Fruit fly (Drosophila melanogaster) whole organism, embryonic: ENCODE measurements around the gene CG17944.

ENCODE experiments used
- Bgb ChIP-seq: fragments of 200-800 bp; sonication (Bioruptor generic); IDR thresholded peaks from 2 replicates; pipeline ENCODE4 v1.3.6; 2022; ENCODE audit warnings: missing biosample characterization, missing genetic modification characterization; ENCODE audit not compliant: partially characterized antibody
- Blimp-1 ChIP-seq: fragments of 200-800 bp; sonication (Bioruptor generic); optimal IDR thresholded peaks from 3 replicates; lab custom pipeline; 2018; ENCODE audit warnings: missing biosample characterization, missing genetic modification characterization, mild to moderate bottlenecking, moderate library complexity, missing genetic modification reagents
- CG10209 ChIP-seq: fragments of 200-800 bp; sonication (Bioruptor generic); optimal IDR thresholded peaks from 3 replicates; lab custom pipeline; 2017; ENCODE audit warnings: missing biosample characterization, mild to moderate bottlenecking, missing genetic modification characterization, missing genetic modification reagents
- CG10267 ChIP-seq: fragments of 200-800 bp; sonication (Bioruptor generic); optimal IDR thresholded peaks from 2 replicates; lab custom pipeline; 2018; ENCODE audit warnings: missing biosample characterization, mild to moderate bottlenecking, missing genetic modification characterization, moderate library complexity
- CG12299 ChIP-seq: fragments of 200-800 bp; sonication (Bioruptor generic); optimal IDR thresholded peaks from 2 replicates; lab custom pipeline; 2018; ENCODE audit warnings: missing biosample characterization, mild to moderate bottlenecking, missing genetic modification characterization
- CG13424 ChIP-seq: fragments of 200-800 bp; sonication (Bioruptor generic); optimal IDR thresholded peaks from 2 replicates; lab custom pipeline; 2019; ENCODE audit warnings: missing biosample characterization, mild to moderate bottlenecking, missing genetic modification characterization, moderate library complexity
- CG14014 ChIP-seq: fragments of 200-800 bp; sonication (Bioruptor generic); IDR thresholded peaks from 2 replicates; pipeline ENCODE4 v1.3.6; 2022; ENCODE audit warnings: missing biosample characterization, missing genetic modification characterization
- CG14710 ChIP-seq: fragments of 200-800 bp; sonication (Bioruptor generic); optimal IDR thresholded peaks from 3 replicates; lab custom pipeline; 2019; ENCODE audit warnings: missing biosample characterization, mild to moderate bottlenecking, missing genetic modification characterization, moderate library complexity
- CG15073 ChIP-seq: fragments of 200-800 bp; sonication (Bioruptor generic); optimal IDR thresholded peaks from 2 replicates; lab custom pipeline; 2016; ENCODE audit warnings: missing biosample characterization, missing genetic modification characterization
- CG15514 ChIP-seq: fragments of 200-800 bp; sonication (Bioruptor generic); optimal IDR thresholded peaks from 3 replicates; lab custom pipeline; 2017; ENCODE audit warnings: missing biosample characterization, missing genetic modification characterization, mild to moderate bottlenecking, moderate library complexity, missing genetic modification reagents
- CG17568 ChIP-seq: fragments of 200-800 bp; sonication (Bioruptor generic); optimal IDR thresholded peaks from 2 replicates; lab custom pipeline; 2018; ENCODE audit warnings: missing biosample characterization, mild to moderate bottlenecking, missing genetic modification characterization, moderate library complexity
- CG18599 ChIP-seq: fragments of 200-800 bp; sonication (Bioruptor generic); optimal IDR thresholded peaks from 3 replicates; lab custom pipeline; 2017; ENCODE audit warnings: missing biosample characterization, missing genetic modification characterization, mild to moderate bottlenecking, moderate library complexity, missing genetic modification reagents
- CG2875 ChIP-seq: fragments of 200-800 bp; sonication (Bioruptor generic); optimal IDR thresholded peaks from 2 replicates; lab custom pipeline; 2017; ENCODE audit warnings: missing biosample characterization, mild to moderate bottlenecking, missing genetic modification characterization, missing genetic modification reagents
- CG31441 ChIP-seq: fragments of 200-800 bp; sonication (Bioruptor generic); IDR thresholded peaks from 2 replicates; pipeline ENCODE4 v1.3.6; 2022; ENCODE audit warnings: missing biosample characterization, missing genetic modification characterization
- CG3838 ChIP-seq: fragments of 200-800 bp; sonication (Bioruptor generic); optimal IDR thresholded peaks from 3 replicates; lab custom pipeline; 2016; ENCODE audit warnings: missing biosample characterization, missing genetic modification characterization
- CG6254 ChIP-seq: fragments of 200-800 bp; sonication (Bioruptor generic); optimal IDR thresholded peaks from 3 replicates; lab custom pipeline; 2017; ENCODE audit warnings: mild to moderate bottlenecking, missing biosample characterization, missing genetic modification reagents, missing genetic modification characterization
- CG7556 ChIP-seq: fragments of 200-800 bp; sonication (Bioruptor generic); optimal IDR thresholded peaks from 2 replicates; lab custom pipeline; 2017; ENCODE audit warnings: missing biosample characterization, mild to moderate bottlenecking, missing genetic modification characterization
- CG8290 ChIP-seq, 3 experiments: fragments of 200-800 bp; sonication (Bioruptor generic); optimal IDR thresholded peaks; 2 replicates each; lab custom pipeline; 2016 to 2019; ENCODE audit warnings: missing biosample characterization in 3 of 3, missing genetic modification characterization in 3 of 3, mild to moderate bottlenecking in 2 of 3, moderate library complexity in 1 of 3
- D ChIP-seq, 2 experiments: fragments of 200-800 bp in 1 of 2; fragments of >200 bp in 1 of 2; sonication (Bioruptor generic) in 1 of 2; optimal IDR thresholded peaks; 2 replicates in 1 of 2; 3 replicates in 1 of 2; lab custom pipeline; 2017; ENCODE audit warnings: mild to moderate bottlenecking in 1 of 2, missing biosample characterization in 1 of 2, missing genetic modification characterization in 1 of 2, missing genetic modification reagents in 1 of 2
- Dfd ChIP-seq, 2 experiments: fragments of >200 bp; optimal IDR thresholded peaks; 2 replicates each; lab custom pipeline; 2017; ENCODE audit warnings: missing biosample characterization in 2 of 2, missing genetic modification characterization in 2 of 2
- E2f1 ChIP-seq: fragments of 200-800 bp; sonication (Bioruptor generic); IDR thresholded peaks from 2 replicates; pipeline ENCODE4 v1.3.6; 2022; ENCODE audit warnings: missing biosample characterization, missing genetic modification characterization
- Gug ChIP-seq: fragments of 200-800 bp; sonication (Bioruptor generic); IDR thresholded peaks from 4 replicates; pipeline ENCODE4 v1.3.6; 2022; ENCODE audit warnings: missing biosample characterization, missing genetic modification characterization
- HLH4C ChIP-seq: fragments of 200-800 bp; sonication (Bioruptor generic); IDR thresholded peaks from 3 replicates; pipeline ENCODE4 v1.3.6; 2022; ENCODE audit warnings: missing biosample characterization, missing genetic modification characterization; ENCODE audit not compliant: partially characterized antibody
- HLHmδ ChIP-seq: fragments of 200-800 bp; sonication (Bioruptor generic); optimal IDR thresholded peaks from 2 replicates; lab custom pipeline; 2018; ENCODE audit warnings: missing biosample characterization, mild to moderate bottlenecking, missing genetic modification characterization, moderate library complexity
- MTF-1 ChIP-seq: fragments of 200-800 bp; sonication (Bioruptor generic); optimal IDR thresholded peaks from 2 replicates; lab custom pipeline; 2018; ENCODE audit warnings: missing biosample characterization, mild to moderate bottlenecking, missing genetic modification characterization, borderline replicate concordance
- Max ChIP-seq: fragments of 200-800 bp; sonication (Bioruptor generic); optimal IDR thresholded peaks from 2 replicates; lab custom pipeline; 2016; ENCODE audit warnings: missing biosample characterization, mild to moderate bottlenecking, missing genetic modification characterization
- NC2α ChIP-seq: fragments of 200-800 bp; sonication (Bioruptor generic); optimal IDR thresholded peaks from 2 replicates; lab custom pipeline; 2016; ENCODE audit warnings: missing biosample characterization, missing genetic modification characterization
- NfI ChIP-seq: fragments of 200-800 bp; sonication (Bioruptor generic); optimal IDR thresholded peaks from 3 replicates; lab custom pipeline; 2018; ENCODE audit warnings: missing biosample characterization, mild to moderate bottlenecking, missing genetic modification characterization, moderate library complexity
- Optix ChIP-seq: fragments of 200-800 bp; sonication (Bioruptor generic); IDR thresholded peaks from 3 replicates; pipeline ENCODE4 v1.3.6; 2022; ENCODE audit warnings: missing biosample characterization, missing genetic modification characterization
- PHDP ChIP-seq: fragments of 200-800 bp; sonication (Bioruptor generic); optimal IDR thresholded peaks from 3 replicates; lab custom pipeline; 2018; ENCODE audit warnings: missing biosample characterization, mild to moderate bottlenecking, missing genetic modification characterization, moderate library complexity
- Pdp1 ChIP-seq, 2 experiments: fragments of 200-800 bp; sonication (Bioruptor generic); optimal IDR thresholded peaks; 3 replicates each; lab custom pipeline; 2016; ENCODE audit warnings: missing biosample characterization in 2 of 2, missing genetic modification characterization in 2 of 2, mild to moderate bottlenecking in 1 of 2, moderate library complexity in 1 of 2
- Sox102F ChIP-seq: fragments of 200-800 bp; sonication (Bioruptor generic); optimal IDR thresholded peaks from 2 replicates; lab custom pipeline; 2018; ENCODE audit warnings: missing biosample characterization, mild to moderate bottlenecking, missing genetic modification characterization, moderate library complexity
- Spps ChIP-seq: fragments of 200-800 bp; sonication (Bioruptor generic); optimal IDR thresholded peaks from 2 replicates; lab custom pipeline; 2018; ENCODE audit warnings: missing biosample characterization, mild to moderate bottlenecking, missing genetic modification characterization
- Usf ChIP-seq: fragments of 200-800 bp; sonication (Bioruptor generic); optimal IDR thresholded peaks from 2 replicates; lab custom pipeline; 2017; ENCODE audit warnings: missing genotype, missing biosample characterization, missing genetic modification characterization
- amos ChIP-seq: fragments of 200-800 bp; sonication (Bioruptor generic); IDR thresholded peaks from 2 replicates; pipeline ENCODE4 v1.3.6; 2022; ENCODE audit warnings: missing biosample characterization, missing genetic modification characterization; ENCODE audit not compliant: partially characterized antibody
- bbx ChIP-seq: fragments of 200-800 bp; sonication (Bioruptor generic); IDR thresholded peaks from 2 replicates; pipeline ENCODE4 v1.3.6; 2022; ENCODE audit warnings: missing biosample characterization, missing genetic modification characterization; ENCODE audit not compliant: partially characterized antibody
- chm ChIP-seq: fragments of 200-800 bp; sonication (Bioruptor generic); IDR thresholded peaks from 2 replicates; pipeline ENCODE4 v1.3.6; 2022; ENCODE audit warnings: missing biosample characterization, missing genetic modification characterization
- ci ChIP-seq: fragments of 200-800 bp; sonication (Bioruptor generic); IDR thresholded peaks from 3 replicates; pipeline ENCODE4 v1.3.6; 2022; ENCODE audit warnings: missing biosample characterization, missing genetic modification characterization
- dysf ChIP-seq: fragments of 200-800 bp; sonication (Bioruptor generic); IDR thresholded peaks from 3 replicates; pipeline ENCODE4 v1.3.6; 2022; ENCODE audit warnings: missing biosample characterization, missing genetic modification characterization
- fd96Cb ChIP-seq: fragments of 200-800 bp; sonication (Bioruptor generic); optimal IDR thresholded peaks from 2 replicates; lab custom pipeline; 2018; ENCODE audit warnings: missing biosample characterization, mild to moderate bottlenecking, missing genetic modification characterization, moderate library complexity
- fu2 ChIP-seq: fragments of 200-800 bp; sonication (Bioruptor generic); optimal IDR thresholded peaks from 2 replicates; lab custom pipeline; 2016; ENCODE audit warnings: missing biosample characterization, missing genetic modification characterization
- gro ChIP-seq: fragments of 200-800 bp; sonication (Bioruptor generic); optimal IDR thresholded peaks from 2 replicates; lab custom pipeline; 2016; ENCODE audit warnings: missing biosample characterization, missing genetic modification characterization
- psq ChIP-seq: fragments of 200-800 bp; sonication (Bioruptor generic); optimal IDR thresholded peaks from 2 replicates; lab custom pipeline; 2017; ENCODE audit warnings: missing biosample characterization, missing genetic modification characterization
- schlank ChIP-seq: fragments of 200-800 bp; sonication (Bioruptor generic); optimal IDR thresholded peaks from 2 replicates; lab custom pipeline; 2018; ENCODE audit warnings: missing biosample characterization, mild to moderate bottlenecking, missing genetic modification characterization
- scrt ChIP-seq: fragments of 200-800 bp; sonication (Bioruptor generic); optimal IDR thresholded peaks from 2 replicates; lab custom pipeline; 2018; ENCODE audit warnings: missing biosample characterization, mild to moderate bottlenecking, missing genetic modification characterization, moderate library complexity
- sqz ChIP-seq: fragments of 200-800 bp; sonication (Bioruptor generic); optimal IDR thresholded peaks from 3 replicates; lab custom pipeline; 2018; ENCODE audit warnings: missing biosample characterization, mild to moderate bottlenecking, missing genetic modification characterization
- tup ChIP-seq: fragments of 200-800 bp; sonication (Bioruptor generic); optimal IDR thresholded peaks from 2 replicates; lab custom pipeline; 2016; ENCODE audit warnings: missing biosample characterization, mild to moderate bottlenecking, missing genetic modification characterization, moderate library complexity
- vvl ChIP-seq: fragments of 200-800 bp; sonication (Bioruptor generic); IDR thresholded peaks from 2 replicates; pipeline ENCODE4 v1.3.6; 2022; ENCODE audit warnings: missing biosample characterization, missing genetic modification characterization
- yki ChIP-seq: fragments of >200 bp; optimal IDR thresholded peaks from 3 replicates; lab custom pipeline; 2018

CG17944 gene

dm6 chr3R:7334613-7335012 lies 27.3 kb downstream of the CG17944 start (continued):
- TF ChIP-seq CG10267 (tag; lab: Kevin White, UChicago) (no peak), NfI (GFP tag; lab: Kevin White, UChicago) (peak; percentile 9), Blimp-1 (peak; percentile 31), vvl (GFP tag; lab: Robert Waterston, UW) (no peak), Max (no peak), CG12299 (no peak), dysf (GFP tag; lab: Robert Waterston, UW) (peak; percentile 51; the same call in 1 of the 3 replicates), Pdp1 (GFP tag; optimal IDR thresholded peaks at IDR 0.05; lab: Kevin White, UChicago) (no peak), Bgb (GFP tag; lab: Robert Waterston, UW) (no peak), HLH4C (GFP tag; lab: Robert Waterston, UW) (no peak), PHDP (tag; lab: Kevin White, UChicago) (no peak), CG2875 (GFP tag; lab: Kevin White, UChicago) (no peak), scrt (GFP tag; lab: Kevin White, UChicago) (peak; percentile 2), MTF-1 (no peak), schlank (tag; lab: Kevin White, UChicago) (no peak), CG14710 (tag; lab: Kevin White, UChicago) (no peak), CG15514 (GFP tag; lab: Kevin White, UChicago) (peak; percentile 38), CG7556 (GFP tag; lab: Kevin White, UChicago) (no peak), E2f1 (GFP tag; lab: Robert Waterston, UW) (no peak), CG8290 (GFP tag; optimal IDR thresholded peaks at IDR 0.05; lab: Kevin White, UChicago) (no peak), CG8290 (tag; optimal IDR thresholded peaks at IDR 0.05; lab: Kevin White, UChicago) (no peak), CG3838 (GFP tag; lab: Kevin White, UChicago) (no peak), Usf (GFP tag; lab: Kevin White, UChicago) (no peak), psq (GFP tag; lab: Kevin White, UChicago) (no peak), Gug (GFP tag; lab: Robert Waterston, UW) (no peak), fu2 (GFP tag; lab: Kevin White, UChicago) (no peak), fd96Cb (peak; percentile 6), CG31441 (GFP tag; lab: Robert Waterston, UW) (peak; percentile 46; the same call in 1 of the 2 replicates), ci (GFP tag; lab: Robert Waterston, UW) (0 out of 3 replicates have a peak, but pooled peaks have one; percentile 29), D (optimal IDR thresholded peaks at IDR 0.05; lab: Kevin White, UChicago) (no peak), D (GFP tag; optimal IDR thresholded peaks at IDR 0.05; lab: Kevin White, UChicago) (no peak), yki (no peak), CG13424 (tag; lab: Kevin White, UChicago) (peak; percentile 40), Sox102F (GFP tag; lab: Kevin White, UChicago) (peak; percentile 40), gro (GFP tag; lab: Kevin White, UChicago) (no peak), CG6254 (GFP tag; lab: Kevin White, UChicago) (no peak), bbx (GFP tag; lab: Robert Waterston, UW) (no peak), Dfd (GFP tag; optimal IDR thresholded peaks at IDR 0.05; lab: Kevin White, UChicago) (no peak), NC2α (GFP tag; lab: Kevin White, UChicago) (no peak), Spps (tag; lab: Kevin White, UChicago) (no peak), HLHmδ (GFP tag; lab: Kevin White, UChicago) (no peak), CG15073 (GFP tag; lab: Kevin White, UChicago) (no peak), CG14014 (0 out of 2 replicates have a peak, but pooled peaks have one; percentile 16), Optix (GFP tag; lab: Robert Waterston, UW) (no peak), CG18599 (peak; percentile 75), CG10209 (peak; percentile 12), sqz (GFP tag; lab: Kevin White, UChicago) (no peak), chm (no peak), CG17568 (GFP tag; lab: Kevin White, UChicago) (no peak), tup (GFP tag; lab: Kevin White, UChicago) (no peak), amos (GFP tag; lab: Robert Waterston, UW) (no peak)
